Fruit fly (Drosophila melanogaster): ENCODE results near the gene CG9072.
A peak's percentile ranks its signal among the peaks of the same experiment; 100 is the strongest.

CG9072 gene

DNA sequence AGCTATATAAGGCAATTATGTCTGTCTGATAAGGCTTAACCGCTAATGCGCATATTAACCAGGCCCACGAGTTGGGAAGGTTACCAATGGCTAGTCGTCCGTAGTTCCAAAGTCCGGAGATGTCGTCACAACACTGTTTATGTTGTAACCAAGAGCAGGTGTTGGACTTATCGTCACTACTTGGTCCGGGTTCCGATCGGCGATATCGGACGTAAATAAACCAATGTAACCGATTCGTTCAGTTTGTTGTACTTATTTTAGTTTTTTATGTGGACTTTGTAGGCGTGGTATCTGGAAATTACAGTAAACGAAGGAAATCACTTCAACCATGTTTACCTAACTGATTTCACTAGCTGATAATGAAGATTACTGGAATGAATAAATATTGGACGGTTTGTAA lies 17.4 kb downstream of the CG9072 start (continued):
- no peak for TF ChIP-seq zfh1 (GFP tag; IDR thresholded peaks at IDR 0.05)
- TF ChIP-seq gfzf (GFP tag; optimal IDR thresholded peaks at IDR 0.05), result no peak
- TF ChIP-seq sqz (GFP tag; optimal IDR thresholded peaks at IDR 0.05), result peak; percentile 62
- TF ChIP-seq CG30020 (tag; optimal IDR thresholded peaks at IDR 0.05), result no peak
- TF ChIP-seq CG4730 (GFP tag; IDR thresholded peaks at IDR 0.05), result no peak
- TF ChIP-seq Hand (GFP tag; optimal IDR thresholded peaks at IDR 0.05), result no peak
- TF ChIP-seq CG18764 (GFP tag; optimal IDR thresholded peaks at IDR 0.05), result no peak
- no peak for TF ChIP-seq HLH54F (GFP tag; optimal IDR thresholded peaks at IDR 0.05)
- TF ChIP-seq nom (GFP tag; optimal IDR thresholded peaks at IDR 0.05), result peak; percentile 87
- peak; percentile 80 for TF ChIP-seq sens-2 (GFP tag; IDR thresholded peaks at IDR 0.05)
- no peak for TF ChIP-seq CG10366 (GFP tag; IDR thresholded peaks at IDR 0.05)
- TF ChIP-seq croc (GFP tag; conservative IDR thresholded peaks at IDR 0.05), result no peak
- TF ChIP-seq CG17912 (GFP tag; optimal IDR thresholded peaks at IDR 0.05), result no peak
- peak; percentile 39 for TF ChIP-seq CG17385 (GFP tag; optimal IDR thresholded peaks at IDR 0.05)
- TF ChIP-seq CrebB (tag; optimal IDR thresholded peaks at IDR 0.05), result peak; percentile 13
- no peak for TF ChIP-seq CG11723 (GFP tag; optimal IDR thresholded peaks at IDR 0.05)
- TF ChIP-seq BtbVII (GFP tag; optimal IDR thresholded peaks at IDR 0.05), result peak; percentile 64
- peak; percentile 40 for TF ChIP-seq wek (GFP tag; optimal IDR thresholded peaks at IDR 0.05)
- TF ChIP-seq psq (GFP tag; optimal IDR thresholded peaks at IDR 0.05), result no peak
- TF ChIP-seq CG6765 (GFP tag; optimal IDR thresholded peaks at IDR 0.05), result no peak
- TF ChIP-seq CG2889 (GFP tag; IDR thresholded peaks at IDR 0.05), result no peak
- TF ChIP-seq CG3995 (GFP tag; optimal IDR thresholded peaks at IDR 0.05), result no peak
- peak; percentile 48 for TF ChIP-seq MTF-1 (GFP tag; optimal IDR thresholded peaks at IDR 0.05; ENCODE audit: borderline replicate concordance)
- no peak for TF ChIP-seq stc (GFP tag; IDR thresholded peaks at IDR 0.05)
- TF ChIP-seq CG13296 (GFP tag; optimal IDR thresholded peaks at IDR 0.05), result peak; percentile 55
- peak; percentile 38 for TF ChIP-seq CG2875 (GFP tag; optimal IDR thresholded peaks at IDR 0.05)
- TF ChIP-seq Oli (tag; optimal IDR thresholded peaks at IDR 0.05), result no peak
- TF ChIP-seq bbx (GFP tag; IDR thresholded peaks at IDR 0.05; ENCODE audit: partially characterized antibody), result no peak
- no peak for TF ChIP-seq kay (GFP tag; optimal IDR thresholded peaks at IDR 0.05)
- no peak for TF ChIP-seq fd102C (GFP tag; optimal IDR thresholded peaks at IDR 0.05)

DNA sequence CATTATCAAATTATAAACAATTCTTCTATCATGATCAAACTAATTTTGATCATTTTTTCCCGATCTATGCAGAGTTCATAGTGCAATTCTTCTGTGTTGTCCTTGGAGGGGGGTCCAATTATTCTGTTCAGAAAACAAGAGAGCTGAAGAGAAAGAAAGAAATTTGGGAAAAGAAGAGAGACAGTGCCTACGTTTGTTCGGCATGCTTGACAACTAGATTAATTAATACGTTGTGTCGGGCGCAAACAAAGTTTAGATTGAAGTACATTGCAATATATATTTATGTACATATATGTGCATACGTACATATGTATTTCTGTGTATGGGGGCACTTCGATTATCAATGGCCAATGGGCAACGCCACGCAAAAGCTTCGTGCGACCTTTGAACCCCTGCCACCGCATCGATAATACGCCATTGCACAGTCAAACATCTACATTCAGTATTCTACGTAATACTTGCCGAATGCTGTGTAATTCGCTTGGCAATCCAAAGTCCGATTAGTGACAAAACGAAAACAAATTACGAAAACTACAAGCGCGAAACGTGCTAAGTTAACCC lies 18.2 kb downstream of the CG9072 start:
- TF ChIP-seq btn (GFP tag; optimal IDR thresholded peaks at IDR 0.05) (no peak), CG17568 (GFP tag; optimal IDR thresholded peaks at IDR 0.05) (no peak), CG13775 (GFP tag; optimal IDR thresholded peaks at IDR 0.05) (no peak), CG4730 (GFP tag; IDR thresholded peaks at IDR 0.05) (no peak), CG14710 (tag; optimal IDR thresholded peaks at IDR 0.05) (no peak), tup (GFP tag; optimal IDR thresholded peaks at IDR 0.05) (no peak), CG6175 (GFP tag; IDR thresholded peaks at IDR 0.05) (no peak), scrt (GFP tag; optimal IDR thresholded peaks at IDR 0.05) (no peak), Ets97D (GFP tag; optimal IDR thresholded peaks at IDR 0.05) (no peak), CG17612 (GFP tag; IDR thresholded peaks at IDR 0.05) (no peak), Hr78 (GFP tag; optimal IDR thresholded peaks at IDR 0.05) (peak in 1 of 2 experiments; percentile 79), Med (GFP tag) (peak; percentile 30), CG33557 (GFP tag; optimal IDR thresholded peaks at IDR 0.05) (no peak), Nf-YC (tag; optimal IDR thresholded peaks at IDR 0.05) (peak; percentile 43), CG10462 (GFP tag; optimal IDR thresholded peaks at IDR 0.05) (no peak), gfzf (GFP tag; optimal IDR thresholded peaks at IDR 0.05) (no peak), nom (GFP tag; optimal IDR thresholded peaks at IDR 0.05) (peak; percentile 53), CG9817 (tag; optimal IDR thresholded peaks at IDR 0.05) (no peak), dm (GFP tag; optimal IDR thresholded peaks at IDR 0.05) (no peak), CG42726 (GFP tag; IDR thresholded peaks at IDR 0.05; ENCODE audit: partially characterized antibody) (no peak), CG12659 (GFP tag; optimal IDR thresholded peaks at IDR 0.05) (no peak), bsh (GFP tag; optimal IDR thresholded peaks at IDR 0.05) (peak in 1 of 2 experiments; percentile 35), CG9437 (GFP tag; optimal IDR thresholded peaks at IDR 0.05) (no peak)

All from whole organism, embryonic.